Fruit fly (Drosophila melanogaster): Measurements from ENCODE around the gene comm3.

The comm3 gene

dm6 chr3L:15619626-15620247 lies 27.8 kb downstream of the comm3 start, which contains the start of gene Phs (continued):
- TF ChIP-seq CG6654 (GFP tag; optimal IDR thresholded peaks at IDR 0.05): no peak
- TF ChIP-seq jing (GFP tag; optimal IDR thresholded peaks at IDR 0.05): peak; percentile 48
- TF ChIP-seq ci (GFP tag; IDR thresholded peaks at IDR 0.05): peak; percentile 87
- TF ChIP-seq bbx (GFP tag; IDR thresholded peaks at IDR 0.05; ENCODE audit: partially characterized antibody): peak; percentile 69
- peak; percentile 69 to 87 for TF ChIP-seq Pdp1 (GFP tag; optimal IDR thresholded peaks at IDR 0.05)
- TF ChIP-seq CG9609 (GFP tag; optimal IDR thresholded peaks at IDR 0.05): peak; percentile 91
- TF ChIP-seq CG3995 (GFP tag; optimal IDR thresholded peaks at IDR 0.05): peak; percentile 44
- TF ChIP-seq HLH3B (GFP tag; IDR thresholded peaks at IDR 0.05): peak; percentile 70
- peak; percentile 15; the same call in 1 of the 2 replicates for TF ChIP-seq aop (GFP tag; IDR thresholded peaks at IDR 0.05)
- peak; percentile 77 for TF ChIP-seq crc (GFP tag; optimal IDR thresholded peaks at IDR 0.05)
- peak; percentile 91 for TF ChIP-seq Myb (GFP tag; optimal IDR thresholded peaks at IDR 0.05)
- TF ChIP-seq twi (tag; optimal IDR thresholded peaks at IDR 0.05): peak; percentile 48
- 0 out of 2 replicates have a peak, but pooled peaks have one; percentile 28 for TF ChIP-seq unc-4 (GFP tag; IDR thresholded peaks at IDR 0.05; ENCODE audit: partially characterized antibody)
- peak; percentile 90 for TF ChIP-seq her (GFP tag; optimal IDR thresholded peaks at IDR 0.05)
- TF ChIP-seq rib (GFP tag; IDR thresholded peaks at IDR 0.05): peak; percentile 97
- TF ChIP-seq ewg (GFP tag; optimal IDR thresholded peaks at IDR 0.05): peak; percentile 82
- TF ChIP-seq tll (GFP tag; optimal IDR thresholded peaks at IDR 0.05): no peak
- TF ChIP-seq wor (GFP tag; IDR thresholded peaks at IDR 0.05): no peak
- peak; percentile 72 for TF ChIP-seq peb (GFP tag; IDR thresholded peaks at IDR 0.05)
- peak; percentile 83 for TF ChIP-seq Hsf (GFP tag; optimal IDR thresholded peaks at IDR 0.05)
- TF ChIP-seq Hmx (GFP tag; optimal IDR thresholded peaks at IDR 0.05): peak; percentile 29
- peak; percentile 88 for TF ChIP-seq CG11085 (GFP tag; IDR thresholded peaks at IDR 0.05)
- TF ChIP-seq CG16863 (GFP tag; optimal IDR thresholded peaks at IDR 0.05): peak; percentile 80
- TF ChIP-seq sqz (GFP tag; optimal IDR thresholded peaks at IDR 0.05): peak; percentile 38
- TF ChIP-seq Scr (GFP tag; IDR thresholded peaks at IDR 0.05; ENCODE audit: partially characterized antibody): peak; percentile 48
- TF ChIP-seq H2.0 (GFP tag; IDR thresholded peaks at IDR 0.05): peak; percentile 79
- TF ChIP-seq nau (GFP tag; optimal IDR thresholded peaks at IDR 0.05): peak; percentile 71
- TF ChIP-seq CG11456 (GFP tag; IDR thresholded peaks at IDR 0.05): peak; percentile 90
- TF ChIP-seq CG18764 (GFP tag; optimal IDR thresholded peaks at IDR 0.05): peak; percentile 79
- peak; percentile 62 for TF ChIP-seq al (GFP tag; IDR thresholded peaks at IDR 0.05)
- peak; percentile 65 for TF ChIP-seq CG14441 (GFP tag; IDR thresholded peaks at IDR 0.05)
- peak; percentile 86 for TF ChIP-seq HmgZ (tag; optimal IDR thresholded peaks at IDR 0.05)
- TF ChIP-seq NC2β (GFP tag; optimal IDR thresholded peaks at IDR 0.05): peak; percentile 86
- TF ChIP-seq nom (GFP tag; optimal IDR thresholded peaks at IDR 0.05): peak; percentile 59
- peak; percentile 56 for TF ChIP-seq D19B (GFP tag; optimal IDR thresholded peaks at IDR 0.05)
- TF ChIP-seq Hr39 (optimal IDR thresholded peaks at IDR 0.05): peak; percentile 72
- TF ChIP-seq Opbp (GFP tag; IDR thresholded peaks at IDR 0.05; ENCODE audit: partially characterized antibody): peak; percentile 72; the same call in 2 of the 3 replicates
- peak; percentile 84 for TF ChIP-seq Bdp1 (GFP tag; optimal IDR thresholded peaks at IDR 0.05)
- TF ChIP-seq cad (GFP tag; optimal IDR thresholded peaks at IDR 0.05): no peak
- TF ChIP-seq oc (tag; optimal IDR thresholded peaks at IDR 0.05): peak; percentile 23
- TF ChIP-seq ems (GFP tag; optimal IDR thresholded peaks at IDR 0.05): peak; percentile 80
- TF ChIP-seq CG8765 (GFP tag; IDR thresholded peaks at IDR 0.05): no peak
- peak; percentile 73 for TF ChIP-seq ftz-f1 (GFP tag; optimal IDR thresholded peaks at IDR 0.05)
- TF ChIP-seq fd3F (GFP tag; optimal IDR thresholded peaks at IDR 0.05): peak; percentile 44
- peak; percentile 47 for TF ChIP-seq cwo (GFP tag; optimal IDR thresholded peaks at IDR 0.05)
- peak; percentile 77 for TF ChIP-seq CG5245 (GFP tag; optimal IDR thresholded peaks at IDR 0.05)
- TF ChIP-seq pita (GFP tag; optimal IDR thresholded peaks at IDR 0.05): no peak
- no peak for TF ChIP-seq br (optimal IDR thresholded peaks at IDR 0.05)
- no peak for TF ChIP-seq CG43689 (GFP tag; IDR thresholded peaks at IDR 0.05)
- no peak for TF ChIP-seq CG7963 (GFP tag; IDR thresholded peaks at IDR 0.05; ENCODE audit: partially characterized antibody)
- TF ChIP-seq Max (GFP tag; optimal IDR thresholded peaks at IDR 0.05): peak; percentile 75
